Worm (Caenorhabditis elegans): ENCODE measurements around the gene C06H5.11.
"Not testable (repeated sequence)": the region's sequence is repeated elsewhere in the genome, so short reads cannot be mapped to it uniquely, and the experiment has no call there.

Gene C06H5.11

DNA sequence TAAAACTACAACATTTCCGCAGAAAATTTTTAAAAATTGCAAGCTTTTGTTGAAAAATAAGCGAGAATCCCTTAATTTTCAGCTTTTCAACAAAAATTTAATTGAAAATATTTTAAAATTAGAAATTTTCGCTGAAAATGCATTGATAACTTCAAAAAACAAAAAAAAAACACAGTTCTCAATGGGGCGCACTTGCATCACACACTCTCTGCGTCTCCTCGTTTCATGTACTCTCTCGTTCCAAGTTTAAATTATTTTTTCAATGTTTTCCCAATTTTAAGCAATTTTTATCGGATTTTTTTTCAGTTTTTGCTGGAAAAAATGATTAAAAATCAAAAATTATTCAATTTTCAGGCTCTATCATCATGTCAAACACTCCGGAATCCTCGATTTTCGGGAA, 22.8 kb downstream of the C06H5.11 start, which contains the start of gene phf-14 (continued):
- TF ChIP-seq Y53G8AR.9 (GFP tag; conservative IDR thresholded peaks at IDR 0.05) (0 out of 2 replicates have a peak, but pooled peaks have one; percentile 33), madf-3 (GFP tag; IDR thresholded peaks at IDR 0.05) (no peak), F22D6.2 (tag; optimal IDR thresholded peaks at IDR 0.05) (no peak), chd-7 (tag; optimal IDR thresholded peaks at IDR 0.05) (no peak), pha-4 (tag; optimal IDR thresholded peaks at IDR 0.05) (no peak), ceh-91 (GFP tag; IDR thresholded peaks at IDR 0.05) (no peak), dpl-1 (GFP tag; optimal IDR thresholded peaks at IDR 0.05) (no peak), ets-4 (GFP tag; optimal IDR thresholded peaks at IDR 0.05) (no peak), hlh-12 (tag; optimal IDR thresholded peaks at IDR 0.05) (no peak), attf-5 (GFP tag; optimal IDR thresholded peaks at IDR 0.05) (peak; percentile 47), snpc-1.3 (tag; optimal IDR thresholded peaks at IDR 0.05; ENCODE audit: insufficient read depth) (peak; percentile 41), attf-3 (GFP tag; conservative IDR thresholded peaks at IDR 0.05) (no peak), F49E8.2 (tag; optimal IDR thresholded peaks at IDR 0.05; ENCODE audit: insufficient read depth) (no peak), F57A8.1 (GFP tag; optimal IDR thresholded peaks at IDR 0.05) (no peak), unc-130 (GFP tag; optimal IDR thresholded peaks at IDR 0.05) (no peak), mel-28 (tag; optimal IDR thresholded peaks at IDR 0.05; ENCODE audit: borderline replicate concordance) (no peak), D2030.7 (GFP tag; IDR thresholded peaks at IDR 0.05) (peak; percentile 49)

DNA sequence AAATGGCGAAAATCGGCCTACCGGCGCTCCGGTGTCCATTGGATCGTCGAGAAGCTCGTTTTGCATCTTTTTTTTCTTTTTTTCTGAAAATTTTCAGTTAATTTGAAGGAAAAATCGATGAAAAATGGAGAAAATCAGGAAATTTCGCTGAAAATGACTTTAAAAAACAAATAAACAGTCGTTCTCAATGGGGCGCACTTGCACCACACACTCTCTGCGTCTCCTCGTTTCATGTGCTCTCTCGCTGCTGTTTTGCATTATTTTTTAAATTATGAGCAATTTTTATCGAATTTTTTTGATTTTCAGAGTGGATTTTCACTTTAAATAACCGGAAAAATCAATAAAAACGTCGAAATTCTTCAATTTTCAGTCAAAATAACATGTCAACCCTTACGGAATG, 23.3 kb downstream of the C06H5.11 start, which contains the start of gene csn-1:
Gene csn-1, minus strand, starts transcription at position 83 of the 400 bp plus-strand sequence.
- no peak for TF ChIP-seq nhr-27 (tag; optimal IDR thresholded peaks at IDR 0.05)
- TF ChIP-seq snpc-4 (GFP tag; optimal IDR thresholded peaks at IDR 0.05), result no peak
- peak in 1 of 4 experiments; percentile 34 for TF ChIP-seq snpc-4 (tag; optimal IDR thresholded peaks at IDR 0.05)
- peak; percentile 92 for TF ChIP-seq mcd-1 (GFP tag; IDR thresholded peaks at IDR 0.05)
- peak; percentile 94 for TF ChIP-seq hmg-1.2 (GFP tag; IDR thresholded peaks at IDR 0.05)
- no peak for TF ChIP-seq akir-1 (GFP tag; optimal IDR thresholded peaks at IDR 0.05)
- peak; percentile 45; the same call in 1 of the 2 replicates for TF ChIP-seq madf-6 (GFP tag; IDR thresholded peaks at IDR 0.05)
- TF ChIP-seq attf-6 (GFP tag; IDR thresholded peaks at IDR 0.05), result 0 out of 2 replicates have a peak, but pooled peaks have one; percentile 20
- TF ChIP-seq snpc-3.4 (tag; optimal IDR thresholded peaks at IDR 0.05), result peak; percentile 39
- TF ChIP-seq lin-54 (GFP tag; optimal IDR thresholded peaks at IDR 0.05), result peak; percentile 28
- TF ChIP-seq F33H1.4 (GFP tag; IDR thresholded peaks at IDR 0.05), result no peak

DNA sequence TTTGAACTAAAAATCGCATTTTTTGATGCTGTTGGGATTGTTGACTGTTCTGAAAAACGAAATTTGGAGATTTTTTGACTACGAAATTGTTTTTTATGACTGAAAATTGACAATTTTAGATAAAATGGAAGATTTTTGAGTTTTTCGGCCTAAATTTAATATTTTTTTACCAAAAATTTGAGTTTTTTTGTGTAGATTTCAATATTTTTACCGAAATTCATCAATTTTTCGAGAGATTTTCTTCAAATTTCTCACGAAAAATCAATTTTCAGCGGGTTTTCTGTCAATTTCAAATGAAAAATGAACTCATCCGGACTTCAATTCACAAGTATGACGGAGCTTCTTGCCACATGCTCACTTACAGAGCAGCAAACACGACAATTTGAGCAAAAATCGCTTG, 28.6 kb downstream of the C06H5.11 start, which contains the start of gene Y59A8A.8:
Gene Y59A8A.8, plus strand, starts transcription at position 301 of the 400 bp plus-strand sequence.
- not testable (repeated sequence) for TF ChIP-seq K12H6.12 (tag; optimal IDR thresholded peaks at IDR 0.05); snpc-3.4 (tag; optimal IDR thresholded peaks at IDR 0.05); F39B2.1 (GFP tag; IDR thresholded peaks at IDR 0.05)

DNA sequence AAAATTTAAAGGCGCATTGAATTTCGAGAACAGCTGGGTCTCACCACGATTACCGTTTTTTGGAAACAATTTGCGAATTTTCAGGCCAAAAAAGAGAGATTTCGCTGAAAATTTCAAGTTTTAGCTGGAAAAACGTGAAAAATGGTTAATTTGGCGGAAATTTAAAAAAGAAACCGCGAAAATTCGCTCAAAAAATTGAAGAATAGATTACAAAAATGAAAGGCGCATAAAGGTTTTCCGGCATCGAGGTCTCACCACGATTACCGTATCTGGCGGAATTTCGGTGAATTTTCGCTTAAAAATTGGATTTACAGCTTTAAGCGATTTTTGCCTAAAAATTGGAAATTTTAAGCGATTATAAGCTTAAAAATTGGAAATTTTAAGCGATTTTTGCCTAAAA, 34.3 kb downstream of the C06H5.11 start:
- TF ChIP-seq snpc-4 (GFP tag; optimal IDR thresholded peaks at IDR 0.05), result no peak
- TF ChIP-seq snpc-4 (tag; optimal IDR thresholded peaks at IDR 0.05), result peak in 1 of 4 experiments; percentile 4
- no peak for TF ChIP-seq dpff-1 (tag; optimal IDR thresholded peaks at IDR 0.05)
- no peak for TF ChIP-seq lag-1 (GFP tag; IDR thresholded peaks at IDR 0.05)
- no peak for TF ChIP-seq unc-62 (GFP tag; optimal IDR thresholded peaks at IDR 0.05)
- peak; percentile 93 for TF ChIP-seq lsl-1 (GFP tag; optimal IDR thresholded peaks at IDR 0.05)
- peak; percentile 91 for TF ChIP-seq F33H1.4 (GFP tag; IDR thresholded peaks at IDR 0.05)
- TF ChIP-seq xnd-1 (tag; optimal IDR thresholded peaks at IDR 0.05), result peak; percentile 78
- TF ChIP-seq madf-8 (GFP tag; conservative IDR thresholded peaks at IDR 0.05), result peak; percentile 67
- peak; percentile 19 for TF ChIP-seq lin-54 (GFP tag; optimal IDR thresholded peaks at IDR 0.05)
- no peak for TF ChIP-seq mel-28 (tag; optimal IDR thresholded peaks at IDR 0.05; ENCODE audit: borderline replicate concordance)
- TF ChIP-seq D2030.7 (GFP tag; IDR thresholded peaks at IDR 0.05), result peak; percentile 21; the same call in 1 of the 2 replicates
- TF ChIP-seq mcd-1 (GFP tag; IDR thresholded peaks at IDR 0.05), result peak; percentile 19; the same call in 1 of the 2 replicates
- no peak for TF ChIP-seq Y79H2A.3 (GFP tag; conservative IDR thresholded peaks at IDR 0.05)
- TF ChIP-seq madf-6 (GFP tag; IDR thresholded peaks at IDR 0.05), result peak; percentile 72

All from whole organism, young adult.